Worm (Caenorhabditis elegans): Measurements from ENCODE around the gene sri-26.
A peak's percentile ranks its signal among the peaks of the same experiment; 100 is the strongest.

sri-26 gene

ce11 chrV:15190903-15191302 is 24.4 kb upstream of the sri-26 start, which contains the start of gene Y75B12B.11:
Gene Y75B12B.11, plus strand, starts transcription at chrV:15191296.
- TF ChIP-seq lin-15B (tag; optimal IDR thresholded peaks at IDR 0.05) (peak; percentile 54), lin-39 (tag; optimal IDR thresholded peaks at IDR 0.05) (peak; percentile 76), mml-1 (tag; optimal IDR thresholded peaks at IDR 0.05) (no peak), unc-39 (tag; optimal IDR thresholded peaks at IDR 0.05) (no peak), ceh-82 (tag; optimal IDR thresholded peaks at IDR 0.05) (peak; percentile 10), nhr-12 (tag; optimal IDR thresholded peaks at IDR 0.05) (no peak), egl-5 (tag; optimal IDR thresholded peaks at IDR 0.05) (no peak), ceh-28 (tag; optimal IDR thresholded peaks at IDR 0.05) (no peak), mdl-1 (tag; optimal IDR thresholded peaks at IDR 0.05) (no peak), skn-1 (tag; optimal IDR thresholded peaks at IDR 0.05) (peak; percentile 81), elt-1 (tag; optimal IDR thresholded peaks at IDR 0.05) (no peak), tbx-2 (tag; optimal IDR thresholded peaks at IDR 0.05) (peak; percentile 82), fkh-10 (GFP tag; optimal IDR thresholded peaks at IDR 0.05) (no peak), egl-27 (tag; optimal IDR thresholded peaks at IDR 0.05) (no peak), elt-2 (tag; optimal IDR thresholded peaks at IDR 0.05) (peak; percentile 69), ama-1 (optimal IDR thresholded peaks at IDR 0.05) (peak; percentile 94), pha-4 (tag; optimal IDR thresholded peaks at IDR 0.05) (peak; percentile 74), nhr-76 (tag; optimal IDR thresholded peaks at IDR 0.05) (no peak), nhr-28 (tag; optimal IDR thresholded peaks at IDR 0.05) (no peak), hmg-11 (tag; optimal IDR thresholded peaks at IDR 0.05) (peak; percentile 76), fkh-2 (tag; optimal IDR thresholded peaks at IDR 0.05) (no peak), nfya-1 (tag; optimal IDR thresholded peaks at IDR 0.05; ENCODE audit: insufficient read depth) (peak; percentile 71), lsy-12 (tag; optimal IDR thresholded peaks at IDR 0.05) (peak; percentile 87), sea-2 (GFP tag; optimal IDR thresholded peaks at IDR 0.05) (no peak), nhr-11 (tag; optimal IDR thresholded peaks at IDR 0.05) (no peak), nhr-43 (tag; optimal IDR thresholded peaks at IDR 0.05; ENCODE audit: poor library complexity, severe bottlenecking) (peak; percentile 75), aly-2 (tag; optimal IDR thresholded peaks at IDR 0.05) (peak; percentile 45), nhr-77 (tag; optimal IDR thresholded peaks at IDR 0.05) (peak; percentile 34), ztf-4 (tag; optimal IDR thresholded peaks at IDR 0.05) (peak; percentile 72), ztf-11 (tag; optimal IDR thresholded peaks at IDR 0.05) (no peak), daf-12 (tag; optimal IDR thresholded peaks at IDR 0.05) (no peak), nhr-23 (tag; optimal IDR thresholded peaks at IDR 0.05) (peak; percentile 45), nhr-237 (tag; optimal IDR thresholded peaks at IDR 0.05) (no peak), nhr-67 (tag; optimal IDR thresholded peaks at IDR 0.05) (no peak), ceh-16 (tag; optimal IDR thresholded peaks at IDR 0.05) (no peak), jun-1 (tag; optimal IDR thresholded peaks at IDR 0.05) (peak; percentile 40), ZK546.5 (tag; optimal IDR thresholded peaks at IDR 0.05) (no peak), unc-62 (GFP tag; optimal IDR thresholded peaks at IDR 0.05) (no peak), zag-1 (tag; optimal IDR thresholded peaks at IDR 0.05) (no peak), nhr-25 (tag; optimal IDR thresholded peaks at IDR 0.05) (peak; percentile 84), eor-1 (tag; optimal IDR thresholded peaks at IDR 0.05) (no peak), snpc-4 (tag; optimal IDR thresholded peaks at IDR 0.05) (no peak), pqm-1 (tag; optimal IDR thresholded peaks at IDR 0.05) (peak; percentile 42), R02D3.7 (tag; optimal IDR thresholded peaks at IDR 0.05) (no peak), ceh-9 (tag; optimal IDR thresholded peaks at IDR 0.05) (no peak), elt-3 (tag; optimal IDR thresholded peaks at IDR 0.05) (no peak), fos-1 (tag; optimal IDR thresholded peaks at IDR 0.05) (peak; percentile 61)

ce11 chrV:15191971-15192370 is 23.3 kb upstream of the sri-26 start:
- no peak for TF ChIP-seq ama-1 (optimal IDR thresholded peaks at IDR 0.05)
- no peak for TF ChIP-seq nhr-67 (tag; optimal IDR thresholded peaks at IDR 0.05)
- TF ChIP-seq pqm-1 (tag; optimal IDR thresholded peaks at IDR 0.05) = no peak
- no peak for TF ChIP-seq fkh-2 (tag; optimal IDR thresholded peaks at IDR 0.05)
- no peak for TF ChIP-seq mml-1 (tag; optimal IDR thresholded peaks at IDR 0.05)
- TF ChIP-seq nhr-11 (tag; optimal IDR thresholded peaks at IDR 0.05) = no peak
- TF ChIP-seq lin-39 (tag; optimal IDR thresholded peaks at IDR 0.05) = no peak
- no peak for TF ChIP-seq ceh-28 (tag; optimal IDR thresholded peaks at IDR 0.05)
- no peak for TF ChIP-seq snpc-4 (tag; optimal IDR thresholded peaks at IDR 0.05)
- no peak for TF ChIP-seq nhr-25 (tag; optimal IDR thresholded peaks at IDR 0.05)
- TF ChIP-seq ztf-11 (tag; optimal IDR thresholded peaks at IDR 0.05) = no peak

Data from whole organism, L3 larva.